Fruit fly (Drosophila melanogaster) whole organism, embryonic: ENCODE data around the gene Pvf3.

Experiments used
- Abd-B ChIP-seq: fragments of 200-800 bp; sonication (Bioruptor generic); optimal IDR thresholded peaks from 2 replicates; lab custom pipeline; 2018; ENCODE audit warnings: missing biosample characterization, mild to moderate bottlenecking, missing genetic modification characterization, moderate library complexity
- Ada2b ChIP-seq: fragments of 200-800 bp; sonication (Bioruptor generic); IDR thresholded peaks from 2 replicates; pipeline ENCODE4 v1.3.6; 2022; ENCODE audit warnings: missing biosample characterization, missing genetic modification characterization
- BEAF-32 ChIP-seq: fragments of 200-800 bp; sonication (Bioruptor generic); optimal IDR thresholded peaks from 3 replicates; lab custom pipeline; 2017; ENCODE audit warnings: missing biosample characterization, missing genetic modification characterization, mild to moderate bottlenecking, moderate library complexity, missing genetic modification reagents
- Bteb2 ChIP-seq: fragments of 200-800 bp; sonication (Bioruptor generic); optimal IDR thresholded peaks from 2 replicates; lab custom pipeline; 2016; ENCODE audit warnings: missing biosample characterization, missing genetic modification characterization
- CG10565 ChIP-seq: fragments of 200-800 bp; sonication (Bioruptor generic); optimal IDR thresholded peaks from 3 replicates; lab custom pipeline; 2016; ENCODE audit warnings: missing biosample characterization, mild to moderate bottlenecking, missing genetic modification characterization
- CG12236 ChIP-seq: fragments of 200-800 bp; sonication (Bioruptor generic); optimal IDR thresholded peaks from 2 replicates; lab custom pipeline; 2016; ENCODE audit warnings: missing biosample characterization, missing genetic modification characterization
- CG12391 ChIP-seq: fragments of 200-800 bp; sonication (Bioruptor generic); optimal IDR thresholded peaks from 3 replicates; lab custom pipeline; 2018; ENCODE audit warnings: missing biosample characterization, mild to moderate bottlenecking, missing genetic modification characterization, moderate library complexity
- CG12942 ChIP-seq: fragments of 200-800 bp; sonication (Bioruptor generic); optimal IDR thresholded peaks from 3 replicates; lab custom pipeline; 2016; ENCODE audit warnings: missing biosample characterization, missing genetic modification characterization
- CG14667 ChIP-seq: fragments of 200-800 bp; sonication (Bioruptor generic); IDR thresholded peaks from 2 replicates; pipeline ENCODE4 v1.3.6; 2022; ENCODE audit warnings: missing biosample characterization, missing genetic modification characterization
- CG15479 ChIP-seq: fragments of 200-800 bp; sonication (Bioruptor generic); optimal IDR thresholded peaks from 3 replicates; lab custom pipeline; 2019; ENCODE audit warnings: missing biosample characterization, mild to moderate bottlenecking, missing genetic modification characterization, moderate library complexity
- CG1792 ChIP-seq: fragments of 200-800 bp; sonication (Bioruptor generic); optimal IDR thresholded peaks from 2 replicates; lab custom pipeline; 2016; ENCODE audit warnings: missing biosample characterization, missing genetic modification characterization
- CG2129 ChIP-seq: fragments of 200-800 bp; sonication (Bioruptor generic); IDR thresholded peaks from 2 replicates; pipeline ENCODE4 v1.3.6; 2022; ENCODE audit warnings: missing biosample characterization, missing genetic modification characterization; ENCODE audit not compliant: partially characterized antibody
- CG30020 ChIP-seq: fragments of 200-800 bp; optimal IDR thresholded peaks from 2 replicates; lab custom pipeline; 2019; ENCODE audit warnings: missing biosample characterization, mild to moderate bottlenecking, missing genetic modification characterization, moderate library complexity
- CG30431 ChIP-seq: fragments of 200-800 bp; sonication (Bioruptor generic); optimal IDR thresholded peaks from 2 replicates; lab custom pipeline; 2017; ENCODE audit warnings: missing biosample characterization, missing genetic modification characterization
- CG31365 ChIP-seq: fragments of 200-800 bp; sonication (Bioruptor generic); optimal IDR thresholded peaks from 2 replicates; lab custom pipeline; 2018; ENCODE audit warnings: missing biosample characterization, mild to moderate bottlenecking, missing genetic modification characterization
- CG3995 ChIP-seq: fragments of 200-800 bp; sonication (Bioruptor generic); optimal IDR thresholded peaks from 3 replicates; lab custom pipeline; 2016; ENCODE audit warnings: missing biosample characterization, missing genetic modification characterization
- CG7745 ChIP-seq: fragments of 200-800 bp; sonication (Bioruptor generic); optimal IDR thresholded peaks from 2 replicates; lab custom pipeline; 2018; ENCODE audit warnings: missing biosample characterization, mild to moderate bottlenecking, missing genetic modification characterization, moderate library complexity
- CG9437 ChIP-seq: fragments of 200-800 bp; sonication (Bioruptor generic); optimal IDR thresholded peaks from 2 replicates; lab custom pipeline; 2018; ENCODE audit warnings: missing biosample characterization, mild to moderate bottlenecking, missing genetic modification characterization
- CG9609 ChIP-seq: fragments of 200-800 bp; sonication (Bioruptor generic); optimal IDR thresholded peaks from 3 replicates; lab custom pipeline; 2016; ENCODE audit warnings: missing biosample characterization, missing genetic modification characterization
- CG9727 ChIP-seq: fragments of 200-800 bp; sonication (Bioruptor generic); optimal IDR thresholded peaks from 3 replicates; lab custom pipeline; 2017; ENCODE audit warnings: missing biosample characterization, mild to moderate bottlenecking, missing genetic modification characterization
- Dbx ChIP-seq: fragments of 200-800 bp; sonication (Bioruptor generic); IDR thresholded peaks from 3 replicates; pipeline ENCODE4 v1.3.6; 2022; ENCODE audit warnings: missing biosample characterization, missing genetic modification characterization
- Deaf1 ChIP-seq: fragments of 200-800 bp; optimal IDR thresholded peaks from 3 replicates; lab custom pipeline; 2019; ENCODE audit warnings: missing biosample characterization, mild to moderate bottlenecking, missing genetic modification characterization, moderate library complexity
- Dip2 ChIP-seq: fragments of 200-800 bp; sonication (Bioruptor generic); IDR thresholded peaks from 2 replicates; pipeline ENCODE4 v1.3.6; 2022; ENCODE audit warnings: missing biosample characterization, missing genetic modification characterization
- GATAe ChIP-seq: fragments of 200-800 bp; sonication (Bioruptor generic); conservative IDR thresholded peaks from 2 replicates; pipeline ENCODE4 v1.3.6; 2022; ENCODE audit warnings: missing biosample characterization, missing genetic modification characterization
- MBD-R2 ChIP-seq: fragments of 200-800 bp; sonication (Bioruptor generic); IDR thresholded peaks from 2 replicates; pipeline ENCODE4 v1.3.6; 2022; ENCODE audit warnings: missing biosample characterization, missing genetic modification characterization
- MESR4 ChIP-seq: fragments of 200-800 bp; sonication (Bioruptor generic); optimal IDR thresholded peaks from 2 replicates; lab custom pipeline; 2018; ENCODE audit warnings: missing biosample characterization, mild to moderate bottlenecking, missing genetic modification characterization, moderate library complexity
- Mrtf ChIP-seq: fragments of 200-800 bp; sonication (Bioruptor generic); IDR thresholded peaks from 3 replicates; pipeline ENCODE4 v1.3.6; 2022; ENCODE audit warnings: missing biosample characterization, missing genetic modification characterization
- Myb ChIP-seq: fragments of 200-800 bp; sonication (Bioruptor generic); optimal IDR thresholded peaks from 2 replicates; lab custom pipeline; 2016; ENCODE audit warnings: missing biosample characterization, missing genetic modification characterization
- NFAT ChIP-seq: fragments of 200-800 bp; sonication (Bioruptor generic); IDR thresholded peaks from 2 replicates; pipeline ENCODE4 v1.3.6; 2022; ENCODE audit warnings: missing biosample characterization, missing genetic modification characterization
- Spps ChIP-seq: fragments of 200-800 bp; sonication (Bioruptor generic); optimal IDR thresholded peaks from 2 replicates; lab custom pipeline; 2018; ENCODE audit warnings: missing biosample characterization, mild to moderate bottlenecking, missing genetic modification characterization
- Ssrp ChIP-seq: fragments of 200-800 bp; sonication (Bioruptor generic); optimal IDR thresholded peaks from 2 replicates; lab custom pipeline; 2018; ENCODE audit warnings: missing biosample characterization, mild to moderate bottlenecking, missing genetic modification characterization, moderate library complexity
- Vsx1 ChIP-seq: fragments of 200-800 bp; sonication (Bioruptor generic); optimal IDR thresholded peaks from 2 replicates; lab custom pipeline; 2017; ENCODE audit warnings: missing biosample characterization, mild to moderate bottlenecking, missing genetic modification characterization, missing genetic modification reagents
- chn ChIP-seq: fragments of 200-800 bp; sonication (Bioruptor generic); optimal IDR thresholded peaks from 2 replicates; lab custom pipeline; 2016; ENCODE audit warnings: missing biosample characterization, missing genetic modification characterization
- corto ChIP-seq: fragments of 200-800 bp; sonication (Bioruptor generic); optimal IDR thresholded peaks from 2 replicates; lab custom pipeline; 2016; ENCODE audit warnings: missing biosample characterization, mild to moderate bottlenecking, missing genetic modification characterization, moderate library complexity
- crol ChIP-seq: fragments of 200-800 bp; sonication (Bioruptor generic); IDR thresholded peaks from 2 replicates; pipeline ENCODE4 v1.3.6; 2022; ENCODE audit warnings: missing biosample characterization, missing genetic modification characterization
- da ChIP-seq: fragments of 200-800 bp; sonication (Bioruptor generic); optimal IDR thresholded peaks from 2 replicates; lab custom pipeline; 2016; ENCODE audit warnings: missing biosample characterization, missing genetic modification characterization
- dan ChIP-seq: fragments of 200-800 bp; sonication (Bioruptor generic); IDR thresholded peaks from 2 replicates; pipeline ENCODE4 v1.3.6; 2022; ENCODE audit warnings: missing biosample characterization, missing genetic modification characterization
- dimm ChIP-seq: fragments of 200-800 bp; sonication (Bioruptor generic); IDR thresholded peaks from 2 replicates; pipeline ENCODE4 v1.3.6; 2022; ENCODE audit warnings: missing biosample characterization, missing genetic modification characterization
- exex ChIP-seq: fragments of 200-800 bp; sonication (Bioruptor generic); optimal IDR thresholded peaks from 4 replicates; lab custom pipeline; 2018; ENCODE audit warnings: missing biosample characterization, mild to moderate bottlenecking, missing genetic modification characterization, moderate library complexity
- ftz-f1 ChIP-seq: fragments of 200-800 bp; sonication (Bioruptor generic); optimal IDR thresholded peaks from 2 replicates; lab custom pipeline; 2016; ENCODE audit warnings: missing biosample characterization, missing genetic modification characterization
- grn ChIP-seq: fragments of 200-800 bp; sonication (Bioruptor generic); optimal IDR thresholded peaks from 3 replicates; lab custom pipeline; 2017; ENCODE audit warnings: missing biosample characterization, missing genetic modification characterization
- gt ChIP-seq: fragments of 200-800 bp; sonication (Bioruptor generic); IDR thresholded peaks from 2 replicates; pipeline ENCODE4 v1.3.6; 2022; ENCODE audit warnings: missing biosample characterization, missing genetic modification characterization
- hkb ChIP-seq, 2 experiments: fragments of 200-800 bp in 1 of 2; fragments of >200 bp in 1 of 2; sonication (Bioruptor generic) in 1 of 2; IDR thresholded peaks in 1 of 2; optimal IDR thresholded peaks in 1 of 2; 2 replicates each; pipeline versions ENCODE4 v1.3.6 to Lab custom; 2017 to 2022; ENCODE audit warnings: missing biosample characterization in 1 of 2, missing genetic modification characterization in 1 of 2
- ind ChIP-seq: fragments of 200-800 bp; sonication (Bioruptor generic); optimal IDR thresholded peaks from 3 replicates; lab custom pipeline; 2016; ENCODE audit warnings: missing biosample characterization, missing genetic modification characterization
- jing ChIP-seq: fragments of 200-800 bp; sonication (Bioruptor generic); optimal IDR thresholded peaks from 2 replicates; lab custom pipeline; 2018; ENCODE audit warnings: missing biosample characterization, mild to moderate bottlenecking, missing genetic modification characterization
- knrl ChIP-seq: fragments of 200-800 bp; sonication (Bioruptor generic); IDR thresholded peaks from 3 replicates; pipeline ENCODE4 v1.3.6; 2022; ENCODE audit warnings: missing biosample characterization, missing genetic modification characterization; ENCODE audit not compliant: partially characterized antibody
- maf-S ChIP-seq: fragments of 200-800 bp; sonication (Bioruptor generic); optimal IDR thresholded peaks from 2 replicates; lab custom pipeline; 2016; ENCODE audit warnings: missing biosample characterization, missing genetic modification characterization
- rib ChIP-seq: fragments of 200-800 bp; sonication (Bioruptor generic); IDR thresholded peaks from 2 replicates; pipeline ENCODE4 v1.3.6; 2022; ENCODE audit warnings: missing biosample characterization, missing genetic modification characterization
- sens ChIP-seq: fragments of 200-800 bp; sonication (Bioruptor generic); peaks from one replicate; lab custom pipeline; 2016; ENCODE audit warnings: missing biosample characterization, missing genetic modification characterization
- sima ChIP-seq: fragments of 200-800 bp; sonication (Bioruptor generic); optimal IDR thresholded peaks from 2 replicates; lab custom pipeline; 2016; ENCODE audit warnings: missing biosample characterization, missing genetic modification characterization
- sisA ChIP-seq: fragments of 200-800 bp; sonication (Bioruptor generic); IDR thresholded peaks from 2 replicates; pipeline ENCODE4 v1.3.6; 2022; ENCODE audit warnings: missing biosample characterization, missing genetic modification characterization
- tgo ChIP-seq: fragments of 200-800 bp; sonication (Bioruptor generic); IDR thresholded peaks from 3 replicates; pipeline ENCODE4 v1.3.6; 2022; ENCODE audit warnings: missing biosample characterization, missing genetic modification characterization

Pvf3 gene

DNA sequence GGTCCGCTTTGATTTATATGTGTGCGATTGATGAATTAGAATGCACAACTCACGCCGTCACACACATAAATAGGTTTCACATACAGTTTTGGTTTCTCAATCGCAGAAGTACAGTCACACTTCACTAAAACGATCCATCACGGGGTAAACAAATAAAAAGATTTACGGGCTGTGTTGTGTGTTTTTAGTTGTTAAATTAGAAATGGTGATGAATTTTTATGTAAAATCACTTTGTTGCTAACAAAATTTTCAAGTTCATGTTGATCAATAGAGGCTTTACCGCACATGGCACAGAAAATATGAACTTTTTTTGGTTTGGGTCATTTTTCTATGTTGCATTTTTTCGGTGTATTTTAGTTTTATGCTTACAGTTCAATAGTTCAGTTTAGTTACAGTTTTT lies 8.6 kb downstream of the Pvf3 start (continued):
- TF ChIP-seq Dip2 (GFP tag; lab: Robert Waterston, UW) (no peak), CG12236 (no peak), CG14667 (GFP tag; lab: Robert Waterston, UW) (no peak), CG31365 (no peak), CG9609 (peak; percentile 22), Ada2b (GFP tag; lab: Robert Waterston, UW) (peak; percentile 45; the same call in 1 of the 2 replicates), rib (GFP tag; lab: Robert Waterston, UW) (no peak), Abd-B (peak; percentile 15), CG7745 (tag; lab: Kevin White, UChicago) (no peak), CG9437 (GFP tag; lab: Kevin White, UChicago) (no peak), exex (tag; lab: Kevin White, UChicago) (no peak), CG12942 (peak; percentile 22), dimm (GFP tag; lab: Robert Waterston, UW) (0 out of 2 replicates have a peak, but pooled peaks have one; percentile 15), hkb (optimal IDR thresholded peaks at IDR 0.05; lab: Kevin White, UChicago) (no peak), hkb (GFP tag; IDR thresholded peaks at IDR 0.05; lab: Robert Waterston, UW) (peak; percentile 61), crol (GFP tag; lab: Robert Waterston, UW) (no peak), CG1792 (GFP tag; lab: Kevin White, UChicago) (no peak), CG2129 (GFP tag; lab: Robert Waterston, UW) (no peak), Vsx1 (no peak), sima (GFP tag; lab: Kevin White, UChicago) (no peak), sens (GFP tag; lab: Kevin White, UChicago) (peak; percentile 86), Ssrp (tag; lab: Kevin White, UChicago) (peak; percentile 48), Bteb2 (GFP tag; lab: Kevin White, UChicago) (no peak), CG30020 (tag; lab: Kevin White, UChicago) (no peak), ftz-f1 (GFP tag; lab: Kevin White, UChicago) (no peak), CG30431 (GFP tag; lab: Kevin White, UChicago) (no peak), CG12391 (tag; lab: Kevin White, UChicago) (peak; percentile 42), Dbx (GFP tag; lab: Robert Waterston, UW) (no peak), Myb (GFP tag; lab: Kevin White, UChicago) (no peak), MESR4 (GFP tag; lab: Kevin White, UChicago) (no peak), NFAT (GFP tag; lab: Robert Waterston, UW) (no peak), da (GFP tag; lab: Kevin White, UChicago) (no peak), Mrtf (GFP tag; lab: Robert Waterston, UW) (no peak), tgo (peak; percentile 65; the same call in 2 of the 3 replicates), gt (no peak), dan (GFP tag; lab: Robert Waterston, UW) (no peak), BEAF-32 (GFP tag; lab: Kevin White, UChicago) (no peak), chn (peak; percentile 53), MBD-R2 (GFP tag; lab: Robert Waterston, UW) (no peak), sisA (GFP tag; lab: Robert Waterston, UW) (peak; percentile 67), grn (no peak), CG10565 (no peak), CG9727 (no peak), Spps (tag; lab: Kevin White, UChicago) (no peak), maf-S (GFP tag; lab: Kevin White, UChicago) (no peak), Deaf1 (tag; lab: Kevin White, UChicago) (no peak), CG15479 (GFP tag; lab: Kevin White, UChicago) (no peak), ind (peak; percentile 46), jing (GFP tag; lab: Kevin White, UChicago) (no peak), GATAe (no peak), knrl (no peak), CG3995 (GFP tag; lab: Kevin White, UChicago) (no peak), corto (GFP tag; lab: Kevin White, UChicago) (no peak)
